Fruit fly (Drosophila melanogaster) Kc167 (cell line): ENCODE data around the gene eg.

Experiments
- Myc ChIP-seq: fragments of >200 bp; optimal IDR thresholded peaks from 2 replicates; lab custom pipeline; 2017; ENCODE audit warnings: missing external identifiers
- Sin3A ChIP-seq: fragments of >200 bp; optimal IDR thresholded peaks from 2 replicates; lab custom pipeline; 2018; ENCODE audit warnings: missing external identifiers
- h ChIP-seq: fragments of >200 bp; optimal IDR thresholded peaks from 3 replicates; lab custom pipeline; 2018; ENCODE audit warnings: missing external identifiers
- psq ChIP-seq: fragments of >200 bp; optimal IDR thresholded peaks from 2 replicates; lab custom pipeline; 2017; ENCODE audit warnings: missing external identifiers
- ttk ChIP-seq: sonication (Bioruptor generic); optimal IDR thresholded peaks from 2 replicates; lab custom pipeline; 2017; ENCODE audit warnings: missing external identifiers

DNA sequence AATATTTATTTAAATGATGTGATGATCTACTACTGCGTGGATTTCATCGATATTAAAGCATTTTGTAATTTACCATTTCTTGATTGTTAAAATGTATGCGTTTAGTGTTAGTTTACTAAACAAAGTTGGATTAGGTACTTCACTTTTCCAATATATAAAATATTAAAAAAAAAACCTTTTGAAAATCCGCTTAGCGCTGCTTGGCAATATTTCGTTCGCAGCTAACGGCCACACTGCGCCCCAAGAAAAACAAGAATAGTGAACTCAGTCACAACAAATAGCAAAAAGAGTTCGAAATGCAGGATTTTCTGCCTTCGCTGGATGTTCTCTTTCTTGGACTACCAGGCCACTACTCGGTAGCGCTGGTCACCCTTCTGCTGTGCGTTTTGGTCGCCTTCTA, 14.7 kb downstream of the eg start, which contains the start of gene CG7407:
- TF ChIP-seq ttk (no peak), h (lab: Kevin White, UChicago) (no peak), psq (lab: Kevin White, UChicago) (no peak), Myc (lab: Kevin White, UChicago) (no peak), Sin3A (lab: Kevin White, UChicago) (no peak)
